Worm (Caenorhabditis elegans) whole organism, L1 larva: ENCODE measurements around the gene dgn-2.

Experiments used
- C04F5.9 ChIP-seq: sonication (generic microtip); optimal IDR thresholded peaks from 2 replicates; lab custom pipeline; 2016; ENCODE audit warnings: missing genetic modification characterization, missing compliant biosample characterization
- C16A3.4 ChIP-seq: fragments of 150-350 bp; optimal IDR thresholded peaks from 2 replicates; lab custom pipeline; 2014; ENCODE audit warnings: missing biosample characterization, missing genetic modification characterization
- C34B4.2 ChIP-seq: sonication (generic microtip); optimal IDR thresholded peaks from 2 replicates; lab custom pipeline; 2017; ENCODE audit warnings: mild to moderate bottlenecking, missing genetic modification characterization, missing compliant biosample characterization
- F16B12.6 ChIP-seq: fragments of 150-350 bp; optimal IDR thresholded peaks from 2 replicates; lab custom pipeline; 2014; ENCODE audit warnings: missing biosample characterization, missing genetic modification characterization
- alr-1 ChIP-seq: fragments of 200-800 bp; sonication (Bioruptor generic); optimal IDR thresholded peaks from 2 replicates; lab custom pipeline; 2018; ENCODE audit warnings: borderline replicate concordance, mild to moderate bottlenecking, missing genetic modification characterization, missing compliant biosample characterization
- ces-1 ChIP-seq: fragments of 150-350 bp; optimal IDR thresholded peaks from 2 replicates; lab custom pipeline; 2014; ENCODE audit warnings: missing biosample characterization, missing genetic modification reagents, missing genetic modification characterization
- dpl-1 ChIP-seq, 3 experiments: fragments of 150-350 bp in 2 of 3; sonication (generic microtip) in 1 of 3; optimal IDR thresholded peaks; 2 replicates each; lab custom pipeline; 2014 to 2017; ENCODE audit warnings: missing biosample characterization in 3 of 3, missing genetic modification characterization in 3 of 3, missing genetic modification reagents in 3 of 3
- efl-3 ChIP-seq: fragments of 200-800 bp; sonication (Bioruptor generic); optimal IDR thresholded peaks from 2 replicates; lab custom pipeline; 2018; ENCODE audit warnings: mild to moderate bottlenecking, missing genetic modification characterization, missing compliant biosample characterization
- egl-27 ChIP-seq, 2 experiments: fragments of 150-350 bp in 1 of 2; sonication (generic microtip); optimal IDR thresholded peaks; 3 replicates each; lab custom pipeline; 2017 to 2018; ENCODE audit warnings: missing biosample characterization in 2 of 2, missing genetic modification characterization in 2 of 2, missing genetic modification reagents in 2 of 2
- elt-2 ChIP-seq: sonication (generic microtip); optimal IDR thresholded peaks from 2 replicates; lab custom pipeline; 2016; ENCODE audit warnings: missing genetic modification characterization, mild to moderate bottlenecking, inconsistent platforms, missing compliant biosample characterization, missing genetic modification reagents
- ets-5 ChIP-seq: fragments of 200-800 bp; sonication (Bioruptor generic); IDR thresholded peaks from 2 replicates; pipeline ENCODE4 v1.3.6; 2022; ENCODE audit warnings: missing genetic modification characterization, missing compliant biosample characterization
- fkh-4 ChIP-seq: sonication (generic microtip); optimal IDR thresholded peaks from 2 replicates; lab custom pipeline; 2016; ENCODE audit warnings: missing compliant biosample characterization, missing genetic modification characterization, borderline replicate concordance
- fkh-8 ChIP-seq: sonication (generic microtip); optimal IDR thresholded peaks from 2 replicates; lab custom pipeline; 2016; ENCODE audit warnings: mild to moderate bottlenecking, missing genetic modification characterization, missing compliant biosample characterization
- fos-1 ChIP-seq: fragments of 150-350 bp; optimal IDR thresholded peaks from 2 replicates; lab custom pipeline; 2014; ENCODE audit warnings: missing biosample characterization, missing genetic modification characterization
- hlh-4 ChIP-seq: sonication (generic microtip); optimal IDR thresholded peaks from 2 replicates; lab custom pipeline; 2016; ENCODE audit warnings: mild to moderate bottlenecking, missing genetic modification characterization, missing compliant biosample characterization
- hpl-2 ChIP-seq: fragments of 150-350 bp; optimal IDR thresholded peaks from 2 replicates; lab custom pipeline; 2014; ENCODE audit warnings: missing biosample characterization, missing genetic modification reagents, missing genetic modification characterization
- irx-1 ChIP-seq: sonication (generic microtip); optimal IDR thresholded peaks from 2 replicates; lab custom pipeline; 2016; ENCODE audit warnings: missing genetic modification characterization, missing compliant biosample characterization
- jun-1 ChIP-seq: fragments of 150-350 bp; optimal IDR thresholded peaks from 2 replicates; lab custom pipeline; 2014; ENCODE audit warnings: missing biosample characterization, missing genetic modification reagents, missing genetic modification characterization
- lin-15B ChIP-seq: fragments of 150-350 bp; sonication (generic microtip); optimal IDR thresholded peaks from 3 replicates; lab custom pipeline; 2014; ENCODE audit warnings: missing biosample characterization, missing genetic modification characterization
- lin-35 ChIP-seq, 2 experiments: fragments of 150-350 bp; optimal IDR thresholded peaks; 2 replicates each; lab custom pipeline; 2014; ENCODE audit warnings: missing biosample characterization in 2 of 2, missing genetic modification characterization in 2 of 2, missing genetic modification reagents in 2 of 2
- lin-39 ChIP-seq: fragments of 150-350 bp; optimal IDR thresholded peaks from 2 replicates; lab custom pipeline; 2014; ENCODE audit warnings: missing biosample characterization, missing genetic modification reagents, missing genetic modification characterization
- lir-3 ChIP-seq: sonication (generic microtip); optimal IDR thresholded peaks from 2 replicates; lab custom pipeline; 2016; ENCODE audit warnings: mild to moderate bottlenecking, missing genetic modification characterization, moderate library complexity, missing compliant biosample characterization; ENCODE audit not compliant: poor library complexity
- nhr-19 ChIP-seq: fragments of 200-800 bp; sonication (Bioruptor generic); conservative IDR thresholded peaks from 2 replicates; pipeline ENCODE4 v1.3.6; 2022; ENCODE audit warnings: missing genetic modification characterization, missing compliant biosample characterization
- nhr-237 ChIP-seq: fragments of 150-350 bp; optimal IDR thresholded peaks from 2 replicates; lab custom pipeline; 2014; ENCODE audit warnings: missing biosample characterization, missing genetic modification characterization
- nhr-28 ChIP-seq: fragments of 150-350 bp; optimal IDR thresholded peaks from 2 replicates; lab custom pipeline; 2014; ENCODE audit warnings: missing biosample characterization, missing genetic modification characterization
- nhr-71 ChIP-seq: sonication (generic microtip); optimal IDR thresholded peaks from 2 replicates; lab custom pipeline; 2016; ENCODE audit warnings: mild to moderate bottlenecking, missing genetic modification characterization, moderate library complexity, missing compliant biosample characterization
- nhr-76 ChIP-seq: sonication (generic microtip); optimal IDR thresholded peaks from 2 replicates; lab custom pipeline; 2017; ENCODE audit warnings: missing biosample characterization, missing genetic modification characterization
- nhr-77 ChIP-seq: fragments of 150-350 bp; optimal IDR thresholded peaks from 2 replicates; lab custom pipeline; 2014; ENCODE audit warnings: missing biosample characterization, missing genetic modification characterization
- nhr-84 ChIP-seq: sonication (generic microtip); optimal IDR thresholded peaks from 2 replicates; lab custom pipeline; 2017; ENCODE audit warnings: missing biosample characterization, missing genetic modification characterization
- nhr-85 ChIP-seq: sonication (generic microtip); peaks from one replicate; lab custom pipeline; 2016; ENCODE audit warnings: missing genetic modification characterization, inconsistent platforms, missing compliant biosample characterization
- nhr-90 ChIP-seq: sonication (generic microtip); optimal IDR thresholded peaks from 2 replicates; lab custom pipeline; 2016; ENCODE audit warnings: mild to moderate bottlenecking, missing genetic modification characterization, missing compliant biosample characterization; ENCODE audit not compliant: poor library complexity
- pax-3 ChIP-seq: fragments of 200-800 bp; sonication (Bioruptor generic); optimal IDR thresholded peaks from 2 replicates; lab custom pipeline; 2018; ENCODE audit warnings: mild to moderate bottlenecking, missing genetic modification characterization, moderate library complexity, missing compliant biosample characterization
- skn-1 ChIP-seq: fragments of 150-350 bp; optimal IDR thresholded peaks from 2 replicates; lab custom pipeline; 2014; ENCODE audit warnings: missing biosample characterization, missing genetic modification characterization
- snpc-4 ChIP-seq: fragments of 150-350 bp; optimal IDR thresholded peaks from 2 replicates; lab custom pipeline; 2014; ENCODE audit warnings: missing biosample characterization, missing genetic modification characterization
- sox-4 ChIP-seq: sonication (generic microtip); optimal IDR thresholded peaks from 2 replicates; lab custom pipeline; 2016; ENCODE audit warnings: missing genetic modification characterization, missing compliant biosample characterization
- swsn-7 ChIP-seq: sonication (generic microtip); optimal IDR thresholded peaks from 2 replicates; lab custom pipeline; 2016; ENCODE audit warnings: missing genetic modification characterization, missing compliant biosample characterization
- unc-30 ChIP-seq: sonication (generic microtip); optimal IDR thresholded peaks from 2 replicates; lab custom pipeline; 2017; ENCODE audit warnings: missing biosample characterization, missing genetic modification characterization
- unc-62 ChIP-seq: fragments of 150-350 bp; optimal IDR thresholded peaks from 2 replicates; lab custom pipeline; 2014; ENCODE audit warnings: missing biosample characterization, missing genetic modification reagents, missing genetic modification characterization
- unc-86 ChIP-seq: sonication (generic microtip); optimal IDR thresholded peaks from 2 replicates; lab custom pipeline; 2016; ENCODE audit warnings: missing genetic modification characterization, missing compliant biosample characterization
- zag-1 ChIP-seq: fragments of 150-350 bp; optimal IDR thresholded peaks from 2 replicates; lab custom pipeline; 2014; ENCODE audit warnings: missing biosample characterization, missing genetic modification characterization
- zip-4 ChIP-seq: fragments of 200-800 bp; sonication (Bioruptor generic); optimal IDR thresholded peaks from 2 replicates; lab custom pipeline; 2018; ENCODE audit warnings: mild to moderate bottlenecking, missing genetic modification characterization, moderate library complexity, missing compliant biosample characterization

Gene dgn-2

ce11 chrX:1367416-1367815 is at the start of gene dgn-2:
dgn-2 (minus strand) TSS chrX:1367516.
- no peak for TF ChIP-seq ces-1 (GFP tag; lab: Kevin White, UChicago)
- no peak for TF ChIP-seq hpl-2
- no peak for TF ChIP-seq nhr-76 (tag; lab: Kevin White, UChicago)
- TF ChIP-seq nhr-71 (tag; lab: Kevin White, UChicago): no peak
- TF ChIP-seq unc-86: no peak
- no peak for TF ChIP-seq unc-30 (tag; lab: Kevin White, UChicago)
- no peak for TF ChIP-seq C16A3.4 (tag; lab: Kevin White, UChicago)
- no peak for TF ChIP-seq F16B12.6

DNA sequence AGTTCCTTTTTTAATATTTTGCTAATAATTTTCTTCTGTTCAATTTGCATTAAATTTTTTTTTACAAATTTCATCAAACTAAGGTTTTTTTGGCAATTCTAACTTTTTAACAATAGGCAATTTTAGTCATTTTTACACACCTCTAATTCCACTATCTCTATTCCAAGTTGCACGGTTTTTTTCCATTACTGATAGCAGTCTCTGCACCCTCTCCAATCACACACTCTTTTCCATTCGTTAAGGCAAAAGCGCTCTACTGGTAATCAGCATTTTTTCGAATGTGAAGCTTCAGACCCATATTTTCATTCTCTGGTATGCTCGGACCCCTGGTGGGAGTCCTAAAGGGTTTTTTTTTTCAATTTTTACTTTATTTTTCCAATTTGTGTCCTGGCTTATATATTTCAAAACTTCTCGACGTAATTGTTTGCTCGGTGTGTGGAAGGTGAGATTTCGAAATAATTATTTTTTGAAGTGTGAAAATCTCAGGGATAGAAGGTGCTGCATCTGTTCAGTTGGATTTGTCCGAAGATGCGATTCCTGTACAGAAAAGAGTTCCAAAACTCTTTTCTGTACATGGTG is 49.5 kb upstream of the dgn-2 start, which contains the start of the genes F19G12.4 and F19G12.8:
F19G12.4 (plus strand) TSS at position 529 of the 579 bp plus-strand sequence.
F19G12.8 (plus strand) TSS at position 545 of the 579 bp plus-strand sequence.
- no peak for TF ChIP-seq snpc-4 (tag; lab: Kevin White, UChicago)
- no peak for TF ChIP-seq hlh-4 (tag; lab: Kevin White, UChicago)
- no peak for TF ChIP-seq swsn-7 (tag; lab: Kevin White, UChicago)
- TF ChIP-seq ets-5: no peak
- TF ChIP-seq pax-3 (tag; lab: Kevin White, UChicago): no peak
- TF ChIP-seq lir-3 (tag; lab: Kevin White, UChicago): no peak
- no peak for TF ChIP-seq alr-1 (tag; lab: Kevin White, UChicago)
- TF ChIP-seq lin-15B (tag; lab: Kevin White, UChicago): no peak
- TF ChIP-seq nhr-28 (tag; lab: Kevin White, UChicago): no peak
- no peak for TF ChIP-seq unc-30 (tag; lab: Kevin White, UChicago)
- TF ChIP-seq jun-1: no peak
- peak; percentile 12 for TF ChIP-seq elt-2 (tag; lab: Kevin White, UChicago)
- TF ChIP-seq skn-1 (tag; lab: Kevin White, UChicago): no peak
- peak; percentile 20 for TF ChIP-seq nhr-85
- peak in 1 of 2 experiments; percentile 1 for TF ChIP-seq lin-35 (GFP tag; optimal IDR thresholded peaks at IDR 0.05; lab: Kevin White, UChicago)
- no peak for TF ChIP-seq zag-1
- TF ChIP-seq unc-62: no peak
- TF ChIP-seq nhr-90 (tag; lab: Kevin White, UChicago): no peak
- TF ChIP-seq sox-4 (tag; lab: Kevin White, UChicago): no peak
- TF ChIP-seq nhr-237: no peak
- TF ChIP-seq irx-1 (tag; lab: Kevin White, UChicago): no peak
- no peak for TF ChIP-seq fkh-4 (tag; lab: Kevin White, UChicago)
- TF ChIP-seq, all 84 proteins: peak for 3

ce11 chrX:1412844-1413243 is 45.5 kb upstream of the dgn-2 start, which contains the start of gene srh-19:
srh-19 (plus strand) TSS chrX:1413144.
- TF ChIP-seq fkh-8 (tag; lab: Kevin White, UChicago): no peak
- no peak for TF ChIP-seq nhr-84 (tag; lab: Kevin White, UChicago)
- TF ChIP-seq F16B12.6: no peak
- no peak for TF ChIP-seq unc-62
- no peak for TF ChIP-seq alr-1 (tag; lab: Kevin White, UChicago)
- TF ChIP-seq lin-39: no peak
- TF ChIP-seq efl-3 (GFP tag; lab: Kevin White, UChicago): no peak
- TF ChIP-seq nhr-77: no peak
- no peak for TF ChIP-seq nhr-85
- no peak for TF ChIP-seq egl-27 (tag; optimal IDR thresholded peaks at IDR 0.05; lab: Kevin White, UChicago)
- no peak for TF ChIP-seq ets-5
- no peak for TF ChIP-seq snpc-4 (tag; lab: Kevin White, UChicago)

DNA sequence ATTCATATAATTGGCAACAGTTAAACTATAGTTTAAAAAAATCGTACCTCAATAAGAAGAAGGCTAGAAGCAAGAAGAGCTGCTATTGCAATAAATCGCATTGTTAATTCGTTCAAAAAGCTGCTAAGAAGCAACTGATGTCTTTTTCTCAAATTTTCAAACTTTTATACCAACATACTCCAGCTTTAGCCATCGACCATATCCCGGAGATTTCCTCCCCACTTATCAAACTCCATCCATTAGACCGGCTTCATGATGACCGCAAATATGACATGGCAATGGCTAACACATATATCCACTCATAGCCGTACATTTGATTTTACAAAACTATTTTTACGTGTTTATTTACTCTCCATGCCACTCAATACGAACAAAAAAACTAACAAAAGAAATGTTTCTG is 43.2 kb upstream of the dgn-2 start, which contains the start of gene abu-2:
abu-2 (minus strand) TSS at position 101 of the 400 bp plus-strand sequence.
- TF ChIP-seq C34B4.2 (tag; lab: Kevin White, UChicago) (no peak), nhr-19 (GFP tag; lab: Robert Waterston, UW) (no peak), unc-62 (no peak), nhr-84 (tag; lab: Kevin White, UChicago) (no peak), fos-1 (tag; lab: Kevin White, UChicago) (no peak), zip-4 (GFP tag; lab: Kevin White, UChicago) (no peak), dpl-1 (GFP tag; optimal IDR thresholded peaks at IDR 0.05; lab: Kevin White, UChicago) (no peak), C04F5.9 (tag; lab: Kevin White, UChicago) (no peak), C16A3.4 (tag; lab: Kevin White, UChicago) (no peak), nhr-28 (tag; lab: Kevin White, UChicago) (no peak), nhr-71 (tag; lab: Kevin White, UChicago) (no peak), sox-4 (tag; lab: Kevin White, UChicago) (no peak)
